Worm (Caenorhabditis elegans) whole organism, mixed stage, embryonic: Measurements from ENCODE around the gene mcm-2.

Experiments
- M03D4.4 ChIP-seq: sonication (generic microtip); optimal IDR thresholded peaks from 2 replicates; lab custom pipeline; 2017; ENCODE audit warnings: mild to moderate bottlenecking, missing genetic modification characterization, missing compliant biosample characterization
- bed-3 ChIP-seq: fragments of 200-800 bp; sonication (Bioruptor generic); optimal IDR thresholded peaks from 3 replicates; lab custom pipeline; 2018; ENCODE audit warnings: mild to moderate bottlenecking, missing genetic modification characterization, moderate library complexity, missing compliant biosample characterization
- blmp-1 ChIP-seq: fragments of 150-350 bp; optimal IDR thresholded peaks from 2 replicates; lab custom pipeline; 2014; ENCODE audit warnings: missing biosample characterization, missing genetic modification characterization
- ceh-39 ChIP-seq: fragments of 150-350 bp; optimal IDR thresholded peaks from 2 replicates; lab custom pipeline; 2014; ENCODE audit warnings: missing biosample characterization, missing genetic modification characterization
- ceh-43 ChIP-seq: fragments of 200-800 bp; sonication (Bioruptor generic); optimal IDR thresholded peaks from 2 replicates; lab custom pipeline; 2018; ENCODE audit warnings: mild to moderate bottlenecking, missing genetic modification characterization, moderate library complexity, missing compliant biosample characterization
- ces-1 ChIP-seq: fragments of 150-350 bp; optimal IDR thresholded peaks from 2 replicates; lab custom pipeline; 2014; ENCODE audit warnings: missing biosample characterization, missing genetic modification reagents, missing genetic modification characterization
- drap-1 ChIP-seq: fragments of 200-800 bp; sonication (Bioruptor generic); optimal IDR thresholded peaks from 3 replicates; lab custom pipeline; 2018; ENCODE audit warnings: mild to moderate bottlenecking, missing genetic modification characterization, missing compliant biosample characterization
- elt-1 ChIP-seq: sonication (generic microtip); optimal IDR thresholded peaks from 2 replicates; lab custom pipeline; 2017; ENCODE audit warnings: missing genetic modification characterization, mild to moderate bottlenecking, missing compliant biosample characterization, antibody characterized with exemption, moderate library complexity, borderline replicate concordance; ENCODE audit not compliant: insufficient read depth
- elt-3 ChIP-seq: fragments of 150-350 bp; optimal IDR thresholded peaks from 2 replicates; lab custom pipeline; 2014; ENCODE audit warnings: missing biosample characterization, missing genetic modification characterization
- flh-1 ChIP-seq: fragments of 200-800 bp; sonication (Bioruptor generic); optimal IDR thresholded peaks from 2 replicates; lab custom pipeline; 2018; ENCODE audit warnings: mild to moderate bottlenecking, missing genetic modification characterization, moderate library complexity, missing compliant biosample characterization
- ham-2 ChIP-seq: fragments of 200-800 bp; sonication (Bioruptor generic); optimal IDR thresholded peaks from 2 replicates; lab custom pipeline; 2018; ENCODE audit warnings: mild to moderate bottlenecking, missing genetic modification characterization, missing compliant biosample characterization
- lin-13 ChIP-seq: fragments of 150-350 bp; optimal IDR thresholded peaks from 2 replicates; lab custom pipeline; 2014; ENCODE audit warnings: missing biosample characterization, missing genetic modification characterization
- lin-32 ChIP-seq: fragments of 200-800 bp; sonication (Bioruptor generic); optimal IDR thresholded peaks from 2 replicates; lab custom pipeline; 2018; ENCODE audit warnings: mild to moderate bottlenecking, missing genetic modification characterization, missing compliant biosample characterization
- lsy-2 ChIP-seq: fragments of 150-350 bp; optimal IDR thresholded peaks from 2 replicates; lab custom pipeline; 2014; ENCODE audit warnings: missing biosample characterization, missing genetic modification characterization
- mab-5 ChIP-seq: fragments of 150-350 bp; optimal IDR thresholded peaks from 2 replicates; lab custom pipeline; 2014; ENCODE audit warnings: missing biosample characterization, missing genetic modification characterization
- mls-2 ChIP-seq: sonication (generic microtip); optimal IDR thresholded peaks from 2 replicates; lab custom pipeline; 2016; ENCODE audit warnings: mild to moderate bottlenecking, missing genetic modification characterization, moderate library complexity, missing compliant biosample characterization
- nhr-12 ChIP-seq: fragments of 150-350 bp; optimal IDR thresholded peaks from 2 replicates; lab custom pipeline; 2014; ENCODE audit warnings: missing biosample characterization, missing genetic modification characterization
- nhr-2 ChIP-seq: fragments of 150-350 bp; optimal IDR thresholded peaks from 2 replicates; lab custom pipeline; 2014; ENCODE audit warnings: missing biosample characterization, missing genetic modification characterization
- nhr-28 ChIP-seq: fragments of 150-350 bp; optimal IDR thresholded peaks from 2 replicates; lab custom pipeline; 2014; ENCODE audit warnings: missing biosample characterization, missing genetic modification characterization
- nhr-76 ChIP-seq: sonication (generic microtip); optimal IDR thresholded peaks from 2 replicates; lab custom pipeline; 2017; ENCODE audit warnings: missing biosample characterization, missing genetic modification characterization
- pha-4 ChIP-seq: fragments of 150-350 bp; optimal IDR thresholded peaks from 2 replicates; lab custom pipeline; 2018; ENCODE audit warnings: missing biosample characterization, missing genetic modification reagents, missing genetic modification characterization
- sem-2 ChIP-seq: fragments of 200-800 bp; sonication (Bioruptor generic); optimal IDR thresholded peaks from 2 replicates; lab custom pipeline; 2018; ENCODE audit warnings: mild to moderate bottlenecking, missing genetic modification characterization, missing compliant biosample characterization
- sptf-1 ChIP-seq: sonication (generic microtip); optimal IDR thresholded peaks from 2 replicates; lab custom pipeline; 2017; ENCODE audit warnings: mild to moderate bottlenecking, missing genetic modification characterization, moderate library complexity, missing compliant biosample characterization
- tbx-8 ChIP-seq: fragments of 200-800 bp; sonication (Bioruptor generic); optimal IDR thresholded peaks from 2 replicates; lab custom pipeline; 2018; ENCODE audit warnings: mild to moderate bottlenecking, missing genetic modification characterization, moderate library complexity, missing compliant biosample characterization
- unc-62 ChIP-seq: fragments of 150-350 bp; optimal IDR thresholded peaks from 2 replicates; lab custom pipeline; 2014; ENCODE audit warnings: missing biosample characterization, missing genetic modification reagents, missing genetic modification characterization
- zip-8 ChIP-seq: fragments of 150-350 bp; optimal IDR thresholded peaks from 2 replicates; lab custom pipeline; 2014; ENCODE audit warnings: missing biosample characterization, missing genetic modification characterization
- ztf-11 ChIP-seq: fragments of 150-350 bp; optimal IDR thresholded peaks from 2 replicates; lab custom pipeline; 2014; ENCODE audit warnings: missing biosample characterization, missing genetic modification characterization

Gene mcm-2

DNA sequence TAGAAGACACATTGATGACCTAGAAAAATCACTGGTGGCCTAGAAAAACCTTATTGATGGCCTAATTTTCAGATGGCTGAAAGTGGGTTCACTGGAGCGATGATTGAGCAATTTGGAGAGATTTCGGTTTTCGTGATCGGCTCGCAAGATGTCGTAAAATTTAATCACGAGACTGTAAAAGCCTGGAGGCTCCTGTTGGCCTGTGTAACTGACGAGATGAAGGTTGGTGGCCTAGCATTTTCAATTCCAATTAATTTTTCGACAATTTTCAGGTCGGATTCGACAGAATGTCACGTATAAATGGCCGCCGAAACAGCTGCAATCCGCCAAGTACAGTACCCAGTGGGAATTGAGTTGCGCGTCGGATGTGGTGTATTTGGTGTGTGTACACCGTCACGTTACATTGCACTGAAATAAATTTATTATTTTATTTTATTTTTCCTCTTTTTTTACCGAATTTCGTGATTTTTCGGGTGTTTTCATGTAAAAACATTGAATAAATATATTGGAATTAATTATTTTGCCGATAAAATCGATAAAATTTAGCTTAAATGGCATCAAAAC is 17.0 kb upstream of the mcm-2 start, which contains the start of gene Y17G7B.12:
TSS of gene Y17G7B.12 (plus strand) at position 547 of the 564 bp plus-strand sequence.
- TF ChIP-seq ces-1 (GFP tag; lab: Kevin White, UChicago) (peak; percentile 39), lin-13 (tag; lab: Kevin White, UChicago) (no peak), lsy-2 (peak; percentile 89)

DNA sequence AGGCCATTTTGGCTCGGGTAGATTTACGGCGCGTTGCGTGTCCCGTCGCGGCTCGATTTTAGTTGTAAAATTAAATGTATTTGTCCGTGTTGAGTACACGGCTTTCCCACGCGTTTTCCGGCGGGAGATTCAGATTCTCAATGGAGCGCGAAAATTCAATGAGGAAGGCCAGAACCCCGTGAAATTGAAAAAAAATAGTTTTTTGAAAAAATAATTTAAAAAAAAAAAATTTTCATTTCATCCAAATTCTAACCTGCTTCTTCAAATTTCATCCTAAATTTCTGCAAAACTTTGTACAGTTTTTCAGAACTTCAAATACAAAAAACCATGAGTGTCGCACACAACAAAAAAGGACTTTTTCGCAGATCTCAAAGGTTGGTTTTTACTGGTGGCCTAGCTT is 2.3 kb upstream of the mcm-2 start, which contains the start of gene glb-29:
TSS of gene glb-29 (plus strand) at position 301 of the 400 bp plus-strand sequence.
- no peak for TF ChIP-seq pha-4 (tag; lab: Kevin White, UChicago)
- no peak for TF ChIP-seq ceh-43 (GFP tag; lab: Kevin White, UChicago)
- TF ChIP-seq nhr-28 (tag; lab: Kevin White, UChicago), result no peak

- TF ChIP-seq ztf-11 (tag; lab: Kevin White, UChicago) (no peak), drap-1 (GFP tag; lab: Kevin White, UChicago) (no peak), tbx-8 (no peak), mab-5 (tag; lab: Kevin White, UChicago) (no peak), sptf-1 (tag; lab: Kevin White, UChicago) (no peak), lin-32 (no peak), sem-2 (no peak)
- TF ChIP-seq, all 35 proteins: peak for 0
Observed at ce11 chrII:12005981-12006380, 444 bp downstream of the mcm-2 start.

- TF ChIP-seq lsy-2, result no peak
- TF ChIP-seq flh-1 (GFP tag; lab: Kevin White, UChicago), result no peak
- TF ChIP-seq mls-2, result no peak
- TF ChIP-seq ceh-39, result no peak
- no peak for TF ChIP-seq unc-62 (GFP tag; lab: Kevin White, UChicago)
- no peak for TF ChIP-seq drap-1 (GFP tag; lab: Kevin White, UChicago)
- TF ChIP-seq pha-4 (tag; lab: Kevin White, UChicago), result no peak
- TF ChIP-seq ham-2 (GFP tag; lab: Kevin White, UChicago), result no peak
- no peak for TF ChIP-seq elt-3 (tag; lab: Kevin White, UChicago)
- TF ChIP-seq blmp-1 (tag; lab: Kevin White, UChicago), result no peak
- TF ChIP-seq zip-8 (tag; lab: Kevin White, UChicago), result no peak
- TF ChIP-seq bed-3 (GFP tag; lab: Kevin White, UChicago), result no peak
- no peak for TF ChIP-seq M03D4.4 (tag; lab: Kevin White, UChicago)
- TF ChIP-seq, all 35 proteins: peak for 0
Observed at ce11 chrII:11998903-11999302, 7.5 kb downstream of the mcm-2 start, which contains the start of gene Y17G7B.23. Gene Y17G7B.23, plus strand, starts transcription at chrII:11999203.

DNA sequence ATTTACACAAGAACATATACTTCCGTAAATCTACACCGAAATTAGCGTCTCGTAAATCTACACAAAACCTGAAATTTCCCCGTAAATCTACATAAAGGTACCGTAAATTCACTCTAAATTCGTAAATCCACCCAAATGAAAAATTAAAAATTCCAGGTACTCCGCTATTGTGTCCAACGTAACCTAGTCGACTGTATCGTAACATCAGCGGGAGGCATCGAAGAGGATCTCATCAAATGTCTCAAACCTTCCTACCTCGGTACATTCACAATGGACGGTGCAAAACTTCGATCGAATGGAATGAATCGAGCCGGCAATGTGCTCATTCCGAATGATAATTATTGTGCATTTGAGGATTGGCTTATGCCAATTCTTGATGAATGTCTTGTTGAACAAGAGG is 11.5 kb downstream of the mcm-2 start:
- TF ChIP-seq elt-1 (tag; lab: Kevin White, UChicago), result no peak
- TF ChIP-seq nhr-76, result no peak
- TF ChIP-seq ceh-39, result no peak
- TF ChIP-seq nhr-12 (tag; lab: Kevin White, UChicago), result no peak
- TF ChIP-seq nhr-2 (tag; lab: Kevin White, UChicago), result no peak
- no peak for TF ChIP-seq elt-3 (tag; lab: Kevin White, UChicago)

DNA sequence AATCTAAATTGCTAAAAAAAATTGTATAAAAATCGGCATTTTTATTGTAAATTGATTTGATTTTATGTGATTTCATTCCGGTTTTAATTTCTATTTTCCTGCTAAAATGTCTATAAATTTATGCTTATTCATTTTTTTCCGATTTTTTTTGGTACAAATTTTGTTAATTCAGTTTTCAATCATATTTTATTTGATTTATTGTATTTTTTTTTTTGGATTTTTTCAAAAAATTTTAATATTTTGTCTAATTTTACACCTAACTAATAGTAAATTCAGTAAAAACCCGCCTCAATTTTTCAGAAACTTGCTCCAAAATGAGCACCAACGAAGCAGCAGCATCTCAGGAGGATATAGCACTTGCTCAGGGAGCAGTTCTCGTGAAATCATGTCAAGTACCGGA is 13.7 kb downstream of the mcm-2 start, which contains the start of gene dhps-1:
TSS of gene dhps-1 (plus strand) at position 301 of the 400 bp plus-strand sequence.
- TF ChIP-seq ceh-43 (GFP tag; lab: Kevin White, UChicago) (no peak), ceh-39 (no peak), ces-1 (GFP tag; lab: Kevin White, UChicago) (no peak)

- TF ChIP-seq elt-1 (tag; lab: Kevin White, UChicago) (no peak), lin-13 (tag; lab: Kevin White, UChicago) (no peak)
Observed at ce11 chrII:11988724-11989123, 17.7 kb downstream of the mcm-2 start, which contains the start of gene Y17G7B.3. Gene Y17G7B.3, plus strand, starts transcription at chrII:11989024.
